Worm (Caenorhabditis elegans) whole organism, L2 larva: ENCODE data around the gene C55A6.1.
A peak's percentile ranks its signal among the peaks of the same experiment; 100 is the strongest.
"Not testable (repeated sequence)": the region's sequence is repeated elsewhere in the genome, so short reads cannot be mapped to it uniquely, and the experiment has no call there.

ENCODE experiments used
- C34F6.9 ChIP-seq: fragments of 150-350 bp; optimal IDR thresholded peaks from 2 replicates; lab custom pipeline; 2014; ENCODE audit warnings: missing biosample characterization, missing genetic modification characterization
- Y55F3AM.14 ChIP-seq: fragments of 200-800 bp; sonication (Bioruptor generic); optimal IDR thresholded peaks from 2 replicates; lab custom pipeline; 2018; ENCODE audit warnings: mild to moderate bottlenecking, missing genetic modification characterization, missing compliant biosample characterization
- ZK546.5 ChIP-seq: sonication (generic microtip); optimal IDR thresholded peaks from 2 replicates; lab custom pipeline; 2017; ENCODE audit warnings: missing biosample characterization, missing genetic modification characterization
- alr-1 ChIP-seq: fragments of 150-350 bp; optimal IDR thresholded peaks from 2 replicates; lab custom pipeline; 2014; ENCODE audit warnings: missing biosample characterization, missing genetic modification characterization
- aly-2 ChIP-seq: fragments of 150-350 bp; optimal IDR thresholded peaks from 2 replicates; lab custom pipeline; 2014; ENCODE audit warnings: missing biosample characterization, missing genetic modification characterization
- ceh-16 ChIP-seq: fragments of 150-350 bp; optimal IDR thresholded peaks from 2 replicates; lab custom pipeline; 2014; ENCODE audit warnings: missing biosample characterization, missing genetic modification characterization
- ceh-82 ChIP-seq: fragments of 150-350 bp; optimal IDR thresholded peaks from 2 replicates; lab custom pipeline; 2014; ENCODE audit warnings: missing biosample characterization, missing genetic modification characterization
- crh-2 ChIP-seq: sonication (generic microtip); optimal IDR thresholded peaks from 2 replicates; lab custom pipeline; 2017; ENCODE audit warnings: missing biosample characterization, missing genetic modification characterization
- elt-1 ChIP-seq: fragments of 150-350 bp; optimal IDR thresholded peaks from 2 replicates; lab custom pipeline; 2014; ENCODE audit warnings: missing biosample characterization, missing genetic modification characterization
- elt-3 ChIP-seq: sonication (generic microtip); optimal IDR thresholded peaks from 2 replicates; lab custom pipeline; 2017; ENCODE audit warnings: missing biosample characterization, missing genetic modification characterization
- fos-1 ChIP-seq: fragments of 150-350 bp; optimal IDR thresholded peaks from 2 replicates; lab custom pipeline; 2014; ENCODE audit warnings: missing biosample characterization, missing genetic modification characterization
- gmeb-1 ChIP-seq: fragments of 150-350 bp; optimal IDR thresholded peaks from 2 replicates; lab custom pipeline; 2014; ENCODE audit warnings: missing biosample characterization, missing genetic modification characterization
- lsy-2 ChIP-seq, 2 experiments: fragments of 150-350 bp in 1 of 2; sonication (generic microtip) in 1 of 2; optimal IDR thresholded peaks; 2 replicates each; lab custom pipeline; 2014 to 2017; ENCODE audit warnings: missing biosample characterization in 2 of 2, missing genetic modification characterization in 2 of 2
- mab-5 ChIP-seq: fragments of 150-350 bp; optimal IDR thresholded peaks from 2 replicates; lab custom pipeline; 2014; ENCODE audit warnings: missing biosample characterization, missing genetic modification characterization
- mbf-1 ChIP-seq: sonication (generic microtip); optimal IDR thresholded peaks from 2 replicates; lab custom pipeline; 2017; ENCODE audit warnings: missing biosample characterization, missing genetic modification characterization
- nhr-10 ChIP-seq: sonication (generic microtip); optimal IDR thresholded peaks from 2 replicates; lab custom pipeline; 2017; ENCODE audit warnings: missing biosample characterization, missing genetic modification characterization
- nhr-21 ChIP-seq: fragments of 150-350 bp; optimal IDR thresholded peaks from 2 replicates; lab custom pipeline; 2014; ENCODE audit warnings: missing biosample characterization, missing genetic modification characterization
- nhr-23 ChIP-seq: fragments of 150-350 bp; optimal IDR thresholded peaks from 2 replicates; lab custom pipeline; 2014; ENCODE audit warnings: missing biosample characterization, missing genetic modification reagents, missing genetic modification characterization
- nhr-237 ChIP-seq: fragments of 150-350 bp; optimal IDR thresholded peaks from 2 replicates; lab custom pipeline; 2014; ENCODE audit warnings: missing biosample characterization, missing genetic modification characterization
- nhr-6 ChIP-seq: fragments of 150-350 bp; optimal IDR thresholded peaks from 2 replicates; lab custom pipeline; 2014; ENCODE audit warnings: missing biosample characterization, missing genetic modification characterization
- peb-1 ChIP-seq: fragments of 150-350 bp; optimal IDR thresholded peaks from 2 replicates; lab custom pipeline; 2014; ENCODE audit warnings: missing biosample characterization, missing genetic modification characterization
- sem-4 ChIP-seq: fragments of 150-350 bp; optimal IDR thresholded peaks from 2 replicates; lab custom pipeline; 2014; ENCODE audit warnings: missing biosample characterization, missing genetic modification reagents, missing genetic modification characterization
- sma-3 ChIP-seq: sonication (generic microtip); optimal IDR thresholded peaks from 2 replicates; lab custom pipeline; 2016; ENCODE audit warnings: missing genetic modification reagents, missing genetic modification characterization, missing compliant biosample characterization
- sma-9 ChIP-seq, 2 experiments: fragments of 150-350 bp in 1 of 2; sonication (generic microtip) in 1 of 2; optimal IDR thresholded peaks; 2 replicates each; lab custom pipeline; 2014 to 2016; ENCODE audit warnings: missing genetic modification characterization in 2 of 2, mild to moderate bottlenecking in 1 of 2, missing biosample characterization in 1 of 2, missing compliant biosample characterization in 1 of 2, missing genetic modification reagents in 1 of 2, moderate library complexity in 1 of 2
- unc-39 ChIP-seq: fragments of 150-350 bp; optimal IDR thresholded peaks from 2 replicates; lab custom pipeline; 2014; ENCODE audit warnings: missing biosample characterization, missing genetic modification characterization
- unc-62 ChIP-seq: fragments of 150-350 bp; optimal IDR thresholded peaks from 2 replicates; lab custom pipeline; 2014; ENCODE audit warnings: missing biosample characterization, missing genetic modification reagents, missing genetic modification characterization
- ztf-1 ChIP-seq: fragments of 200-800 bp; sonication (Bioruptor generic); conservative IDR thresholded peaks from 2 replicates; pipeline ENCODE4 v1.3.6; 2022; ENCODE audit warnings: missing genetic modification characterization, missing compliant biosample characterization
- ztf-11 ChIP-seq: sonication (generic microtip); optimal IDR thresholded peaks from 2 replicates; lab custom pipeline; 2017; ENCODE audit warnings: missing biosample characterization, missing genetic modification characterization

The C55A6.1 gene

ce11 chrV:11475638-11476037, 29.1 kb downstream of the C55A6.1 start, which contains the start of gene T11F9.7:
T11F9.7 (plus strand) TSS chrV:11475938.
- not testable (repeated sequence) for TF ChIP-seq lsy-2 (tag; optimal IDR thresholded peaks at IDR 0.05; lab: Kevin White, UChicago); alr-1 (tag; lab: Kevin White, UChicago); nhr-23 (tag; lab: Kevin White, UChicago)

ce11 chrV:11474399-11474798, 30.4 kb downstream of the C55A6.1 start, which contains the start of gene nas-22:
nas-22 (plus strand) TSS chrV:11474699.
- no peak for TF ChIP-seq lsy-2 (tag; optimal IDR thresholded peaks at IDR 0.05; lab: Kevin White, UChicago)
- TF ChIP-seq mab-5 (tag; lab: Kevin White, UChicago) = no peak
- no peak for TF ChIP-seq ceh-82 (tag; lab: Kevin White, UChicago)
- TF ChIP-seq crh-2 (tag; lab: Kevin White, UChicago) = no peak
- no peak for TF ChIP-seq sma-3
- TF ChIP-seq unc-62 (GFP tag; lab: Kevin White, UChicago) = no peak
- TF ChIP-seq nhr-10 (tag; lab: Kevin White, UChicago) = no peak
- TF ChIP-seq ZK546.5 = no peak
- no peak for TF ChIP-seq sem-4 (tag; lab: Kevin White, UChicago)
- no peak for TF ChIP-seq fos-1 (tag; lab: Kevin White, UChicago)
- TF ChIP-seq Y55F3AM.14 (GFP tag; lab: Kevin White, UChicago) = no peak
- no peak for TF ChIP-seq nhr-237

DNA sequence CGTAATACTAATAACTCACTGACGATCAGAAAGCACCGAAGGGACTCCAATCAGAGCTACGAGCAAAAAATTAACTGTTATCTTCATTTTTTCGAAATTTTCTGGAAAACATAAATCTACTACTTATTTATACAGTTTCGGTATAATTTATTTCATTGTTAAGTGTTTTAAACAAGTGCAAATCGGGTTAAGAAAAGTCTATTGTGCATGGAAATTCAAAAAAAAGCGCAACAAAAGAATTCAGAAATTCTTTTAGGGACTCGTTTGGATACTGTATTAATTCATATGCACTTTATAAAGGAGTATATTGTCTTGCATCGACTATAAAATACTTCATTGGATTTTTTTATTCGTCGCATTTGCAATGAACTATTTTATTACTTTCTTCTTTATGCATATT, 32.6 kb downstream of the C55A6.1 start, which contains the start of the genes nas-20 and nas-21:
Gene nas-20, minus strand, starts transcription at position 101 of the 400 bp plus-strand sequence.
Gene nas-21, plus strand, starts transcription at position 356 of the 400 bp plus-strand sequence.
- TF ChIP-seq nhr-10 (tag; lab: Kevin White, UChicago) = no peak
- no peak for TF ChIP-seq elt-3 (tag; lab: Kevin White, UChicago)
- no peak for TF ChIP-seq gmeb-1 (tag; lab: Kevin White, UChicago)
- no peak for TF ChIP-seq peb-1
- no peak for TF ChIP-seq sma-3
- TF ChIP-seq mbf-1 = no peak
- no peak for TF ChIP-seq fos-1 (tag; lab: Kevin White, UChicago)
- TF ChIP-seq nhr-23 (tag; lab: Kevin White, UChicago) = no peak
- no peak for TF ChIP-seq unc-62 (GFP tag; lab: Kevin White, UChicago)
- no peak for TF ChIP-seq C34F6.9 (tag; lab: Kevin White, UChicago)
- no peak for TF ChIP-seq ZK546.5
- TF ChIP-seq elt-1 (tag; lab: Kevin White, UChicago) = no peak

DNA sequence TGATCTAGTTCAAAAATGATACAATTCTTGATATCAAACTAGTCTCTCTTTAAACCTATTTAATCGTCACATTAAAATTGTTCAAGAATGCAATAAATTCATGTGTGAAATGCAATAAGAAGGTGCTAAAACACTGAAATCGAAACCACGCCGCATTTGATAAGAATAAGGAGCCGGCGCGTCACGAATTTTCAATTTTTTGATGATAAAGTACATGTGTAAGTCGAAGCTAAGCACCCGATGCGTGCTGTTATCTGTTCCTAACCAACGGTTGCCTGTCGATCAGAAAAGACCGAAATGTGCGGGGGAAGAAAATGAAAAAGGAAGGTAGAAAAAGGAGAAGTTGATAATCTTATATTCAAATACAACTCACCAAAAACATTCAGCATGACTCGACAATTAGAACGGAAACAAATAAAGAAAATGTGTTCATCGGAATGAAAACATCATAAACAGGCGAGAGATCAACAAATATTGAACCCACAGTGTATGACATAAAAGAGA, 34.5 kb downstream of the C55A6.1 start, which contains the start of gene aat-6:
Gene aat-6, minus strand, starts transcription at position 454 of the 504 bp plus-strand sequence.
- TF ChIP-seq unc-39 (tag; lab: Kevin White, UChicago) (no peak), crh-2 (tag; lab: Kevin White, UChicago) (peak; percentile 21), nhr-6 (no peak), fos-1 (tag; lab: Kevin White, UChicago) (peak; percentile 82), ceh-16 (tag; lab: Kevin White, UChicago) (no peak), sma-9 (GFP tag; optimal IDR thresholded peaks at IDR 0.05; lab: Kevin White, UChicago) (peak; percentile 54), sma-9 (tag; optimal IDR thresholded peaks at IDR 0.05; lab: Kevin White, UChicago) (no peak)

DNA sequence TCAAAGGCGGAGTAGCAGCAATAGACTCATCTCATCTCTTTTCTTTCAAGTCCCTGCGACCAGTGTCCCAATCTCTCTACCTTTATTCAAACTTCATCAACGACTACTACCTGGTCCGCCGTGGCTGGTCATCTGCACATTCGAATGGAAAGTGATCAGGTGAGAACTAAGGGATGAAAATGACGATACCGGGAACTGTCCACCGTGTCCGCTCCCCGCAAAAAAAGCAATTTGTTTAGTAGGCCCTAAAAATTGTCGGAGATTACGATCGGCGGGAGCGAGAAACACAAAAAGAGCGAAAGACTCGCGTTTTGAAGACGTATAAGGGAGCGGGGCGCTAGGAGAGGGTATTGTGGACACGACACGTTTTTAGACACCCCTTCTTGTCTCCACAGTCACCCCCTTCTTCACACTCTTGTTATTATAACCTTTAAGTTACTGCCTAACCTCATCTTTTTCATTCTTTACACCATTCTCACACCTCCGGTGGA, 41.8 kb downstream of the C55A6.1 start, which contains the start of gene zipt-16:
Gene zipt-16, plus strand, starts transcription at position 51 of the 491 bp plus-strand sequence.
- TF ChIP-seq aly-2 (tag; lab: Kevin White, UChicago) (no peak), ztf-1 (0 out of 2 replicates have a peak, but pooled peaks have one; percentile 60), peb-1 (no peak), nhr-21 (tag; lab: Kevin White, UChicago) (no peak)

DNA sequence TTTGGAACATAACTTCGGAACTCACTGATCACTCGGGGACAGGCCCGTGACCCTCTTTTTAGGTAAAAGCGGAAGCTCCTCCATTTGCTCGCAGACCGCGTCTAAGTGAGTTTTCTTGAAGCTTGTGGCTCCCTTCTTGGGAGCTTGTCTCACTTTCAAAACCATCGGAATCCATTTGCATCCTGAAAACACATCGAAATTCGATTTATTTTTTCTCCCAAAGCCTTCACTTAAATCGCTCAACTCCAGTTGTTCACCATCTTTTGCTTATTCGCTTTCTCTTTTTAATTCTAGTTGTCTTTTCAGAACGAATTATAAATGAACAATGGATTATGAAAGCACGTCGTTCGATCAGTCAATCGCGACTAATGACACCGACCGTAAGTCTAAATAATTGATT, 45.5 kb downstream of the C55A6.1 start, which contains the start of gene T11F9.1:
Gene T11F9.1, plus strand, starts transcription at position 301 of the 400 bp plus-strand sequence.
- TF ChIP-seq nhr-10 (tag; lab: Kevin White, UChicago) = no peak

ce11 chrV:11454917-11455316, 49.9 kb downstream of the C55A6.1 start:
- TF ChIP-seq Y55F3AM.14 (GFP tag; lab: Kevin White, UChicago) (no peak), elt-1 (tag; lab: Kevin White, UChicago) (no peak), nhr-10 (tag; lab: Kevin White, UChicago) (no peak), nhr-237 (no peak), ztf-11 (tag; lab: Kevin White, UChicago) (no peak), nhr-23 (tag; lab: Kevin White, UChicago) (no peak), unc-62 (GFP tag; lab: Kevin White, UChicago) (no peak), crh-2 (tag; lab: Kevin White, UChicago) (no peak), elt-3 (tag; lab: Kevin White, UChicago) (no peak)
